Fruit fly (Drosophila melanogaster) whole organism, embryonic: ENCODE measurements around the gene Bcs1.

Experiments used
- Atf3 ChIP-seq: fragments of 200-800 bp; sonication (Bioruptor generic); optimal IDR thresholded peaks from 3 replicates; lab custom pipeline; 2016; ENCODE audit warnings: missing biosample characterization, missing genetic modification characterization
- CG1024 ChIP-seq: fragments of 200-800 bp; sonication (Bioruptor generic); IDR thresholded peaks from 2 replicates; pipeline ENCODE4 v1.3.6; 2022; ENCODE audit warnings: missing biosample characterization, missing genetic modification characterization
- CG10462 ChIP-seq: fragments of 200-800 bp; sonication (Bioruptor generic); optimal IDR thresholded peaks from 2 replicates; lab custom pipeline; 2016; ENCODE audit warnings: missing biosample characterization, missing genetic modification characterization
- CG10959 ChIP-seq: fragments of 200-800 bp; sonication (Bioruptor generic); IDR thresholded peaks from 2 replicates; pipeline ENCODE4 v1.3.6; 2022; ENCODE audit warnings: missing biosample characterization, missing genetic modification characterization
- CG12659 ChIP-seq: fragments of 200-800 bp; sonication (Bioruptor generic); optimal IDR thresholded peaks from 3 replicates; lab custom pipeline; 2017; ENCODE audit warnings: mild to moderate bottlenecking, missing biosample characterization, missing genetic modification reagents, missing genetic modification characterization
- CG12744 ChIP-seq: fragments of 200-800 bp; sonication (Bioruptor generic); optimal IDR thresholded peaks from 2 replicates; lab custom pipeline; 2016; ENCODE audit warnings: missing biosample characterization, missing genetic modification characterization
- CG13287 ChIP-seq: fragments of 200-800 bp; sonication (Bioruptor generic); IDR thresholded peaks from 2 replicates; pipeline ENCODE4 v1.3.6; 2022; ENCODE audit warnings: missing biosample characterization, missing genetic modification characterization; ENCODE audit not compliant: partially characterized antibody
- CG14965 ChIP-seq: fragments of 200-800 bp; sonication (Bioruptor generic); optimal IDR thresholded peaks from 2 replicates; lab custom pipeline; 2016; ENCODE audit warnings: missing biosample characterization, missing genetic modification characterization, borderline replicate concordance
- CG15479 ChIP-seq: fragments of 200-800 bp; sonication (Bioruptor generic); optimal IDR thresholded peaks from 3 replicates; lab custom pipeline; 2019; ENCODE audit warnings: missing biosample characterization, mild to moderate bottlenecking, missing genetic modification characterization, moderate library complexity
- CG1603 ChIP-seq: fragments of 200-800 bp; sonication (Bioruptor generic); optimal IDR thresholded peaks from 2 replicates; lab custom pipeline; 2019; ENCODE audit warnings: missing biosample characterization, mild to moderate bottlenecking, missing genetic modification characterization, moderate library complexity
- CG17186 ChIP-seq: fragments of 200-800 bp; sonication (Bioruptor generic); optimal IDR thresholded peaks from 3 replicates; lab custom pipeline; 2017; ENCODE audit warnings: missing biosample characterization, missing genetic modification reagents, missing genetic modification characterization
- CG17802 ChIP-seq: fragments of 200-800 bp; sonication (Bioruptor generic); optimal IDR thresholded peaks from 2 replicates; lab custom pipeline; 2018; ENCODE audit warnings: missing biosample characterization, mild to moderate bottlenecking, missing genetic modification characterization, moderate library complexity
- CG1832 ChIP-seq: fragments of 200-800 bp; sonication (Bioruptor generic); optimal IDR thresholded peaks from 2 replicates; lab custom pipeline; 2017; ENCODE audit warnings: missing biosample characterization, mild to moderate bottlenecking, missing genetic modification characterization, inconsistent platforms
- CG18599 ChIP-seq: fragments of 200-800 bp; sonication (Bioruptor generic); optimal IDR thresholded peaks from 3 replicates; lab custom pipeline; 2017; ENCODE audit warnings: missing biosample characterization, missing genetic modification characterization, mild to moderate bottlenecking, moderate library complexity, missing genetic modification reagents
- CG2678 ChIP-seq: fragments of 200-800 bp; sonication (Bioruptor generic); optimal IDR thresholded peaks from 3 replicates; lab custom pipeline; 2019; ENCODE audit warnings: missing biosample characterization, mild to moderate bottlenecking, missing genetic modification characterization, moderate library complexity
- CG30020 ChIP-seq: fragments of 200-800 bp; optimal IDR thresholded peaks from 2 replicates; lab custom pipeline; 2019; ENCODE audit warnings: missing biosample characterization, mild to moderate bottlenecking, missing genetic modification characterization, moderate library complexity
- CG30431 ChIP-seq: fragments of 200-800 bp; sonication (Bioruptor generic); optimal IDR thresholded peaks from 2 replicates; lab custom pipeline; 2017; ENCODE audit warnings: missing biosample characterization, missing genetic modification characterization
- CG34376 ChIP-seq: fragments of 200-800 bp; sonication (Bioruptor generic); optimal IDR thresholded peaks from 2 replicates; lab custom pipeline; 2018; ENCODE audit warnings: missing biosample characterization, mild to moderate bottlenecking, missing genetic modification characterization
- CG6272 ChIP-seq: fragments of 200-800 bp; sonication (Bioruptor generic); IDR thresholded peaks from 2 replicates; pipeline ENCODE4 v1.3.6; 2022; ENCODE audit warnings: missing biosample characterization, missing genetic modification characterization
- CG6765 ChIP-seq: fragments of 200-800 bp; sonication (Bioruptor generic); optimal IDR thresholded peaks from 3 replicates; lab custom pipeline; 2017; ENCODE audit warnings: missing biosample characterization, mild to moderate bottlenecking, missing genetic modification characterization
- CG7357 ChIP-seq: fragments of 200-800 bp; sonication (Bioruptor generic); IDR thresholded peaks from 3 replicates; pipeline ENCODE4 v1.3.6; 2022; ENCODE audit warnings: missing biosample characterization, missing genetic modification characterization
- Drgx ChIP-seq: fragments of 200-800 bp; sonication (Bioruptor generic); IDR thresholded peaks from 2 replicates; pipeline ENCODE4 v1.3.6; 2022; ENCODE audit warnings: missing biosample characterization, missing genetic modification characterization
- E2f1 ChIP-seq: fragments of 200-800 bp; sonication (Bioruptor generic); IDR thresholded peaks from 2 replicates; pipeline ENCODE4 v1.3.6; 2022; ENCODE audit warnings: missing biosample characterization, missing genetic modification characterization
- Hr3 ChIP-seq: fragments of 200-800 bp; sonication (Bioruptor generic); optimal IDR thresholded peaks from 3 replicates; lab custom pipeline; 2016; ENCODE audit warnings: missing biosample characterization, missing genetic modification characterization
- Hr51 ChIP-seq, 2 experiments: fragments of 200-800 bp; sonication (Bioruptor generic); optimal IDR thresholded peaks; 2 replicates in 1 of 2; 3 replicates in 1 of 2; lab custom pipeline; 2016 to 2018; ENCODE audit warnings: missing biosample characterization in 2 of 2, missing genetic modification characterization in 2 of 2, mild to moderate bottlenecking in 1 of 2, moderate library complexity in 1 of 2
- MBD-R2 ChIP-seq: fragments of 200-800 bp; sonication (Bioruptor generic); IDR thresholded peaks from 2 replicates; pipeline ENCODE4 v1.3.6; 2022; ENCODE audit warnings: missing biosample characterization, missing genetic modification characterization
- NfI ChIP-seq: fragments of 200-800 bp; sonication (Bioruptor generic); optimal IDR thresholded peaks from 3 replicates; lab custom pipeline; 2018; ENCODE audit warnings: missing biosample characterization, mild to moderate bottlenecking, missing genetic modification characterization, moderate library complexity
- Pdp1 ChIP-seq, 2 experiments: fragments of 200-800 bp; sonication (Bioruptor generic); optimal IDR thresholded peaks; 3 replicates each; lab custom pipeline; 2016; ENCODE audit warnings: missing biosample characterization in 2 of 2, missing genetic modification characterization in 2 of 2, mild to moderate bottlenecking in 1 of 2, moderate library complexity in 1 of 2
- Sry-δ ChIP-seq: fragments of 200-800 bp; sonication (Bioruptor generic); optimal IDR thresholded peaks from 2 replicates; lab custom pipeline; 2016; ENCODE audit warnings: missing biosample characterization, missing genetic modification characterization
- Taf1 ChIP-seq: fragments of 200-800 bp; sonication (Bioruptor generic); IDR thresholded peaks from 2 replicates; pipeline ENCODE4 v1.3.6; 2022; ENCODE audit warnings: missing biosample characterization, missing genetic modification characterization
- bbx ChIP-seq: fragments of 200-800 bp; sonication (Bioruptor generic); IDR thresholded peaks from 2 replicates; pipeline ENCODE4 v1.3.6; 2022; ENCODE audit warnings: missing biosample characterization, missing genetic modification characterization; ENCODE audit not compliant: partially characterized antibody
- cg ChIP-seq: fragments of 200-800 bp; sonication (Bioruptor generic); optimal IDR thresholded peaks from 3 replicates; lab custom pipeline; 2019; ENCODE audit warnings: missing biosample characterization, mild to moderate bottlenecking, missing genetic modification characterization, moderate library complexity
- crol ChIP-seq: fragments of 200-800 bp; sonication (Bioruptor generic); IDR thresholded peaks from 2 replicates; pipeline ENCODE4 v1.3.6; 2022; ENCODE audit warnings: missing biosample characterization, missing genetic modification characterization
- dm ChIP-seq: fragments of 200-800 bp; sonication (Bioruptor generic); optimal IDR thresholded peaks from 3 replicates; lab custom pipeline; 2016; ENCODE audit warnings: missing biosample characterization, missing genetic modification characterization
- hbn ChIP-seq: fragments of 200-800 bp; sonication (Bioruptor generic); IDR thresholded peaks from 2 replicates; pipeline ENCODE4 v1.3.6; 2022; ENCODE audit warnings: missing biosample characterization, missing genetic modification characterization; ENCODE audit not compliant: partially characterized antibody
- hkb ChIP-seq, 2 experiments: fragments of 200-800 bp in 1 of 2; fragments of >200 bp in 1 of 2; sonication (Bioruptor generic) in 1 of 2; IDR thresholded peaks in 1 of 2; optimal IDR thresholded peaks in 1 of 2; 2 replicates each; pipeline versions ENCODE4 v1.3.6 to Lab custom; 2017 to 2022; ENCODE audit warnings: missing biosample characterization in 1 of 2, missing genetic modification characterization in 1 of 2
- knrl ChIP-seq: fragments of 200-800 bp; sonication (Bioruptor generic); IDR thresholded peaks from 3 replicates; pipeline ENCODE4 v1.3.6; 2022; ENCODE audit warnings: missing biosample characterization, missing genetic modification characterization; ENCODE audit not compliant: partially characterized antibody
- nerfin-1 ChIP-seq: fragments of 200-800 bp; sonication (Bioruptor generic); optimal IDR thresholded peaks from 3 replicates; lab custom pipeline; 2019; ENCODE audit warnings: missing biosample characterization, mild to moderate bottlenecking, missing genetic modification characterization, moderate library complexity
- phol ChIP-seq: fragments of 200-800 bp; sonication (Bioruptor generic); optimal IDR thresholded peaks from 3 replicates; lab custom pipeline; 2018; ENCODE audit warnings: missing biosample characterization, mild to moderate bottlenecking, missing genetic modification characterization, moderate library complexity
- pzg ChIP-seq: fragments of 200-800 bp; sonication (Bioruptor generic); optimal IDR thresholded peaks from 3 replicates; lab custom pipeline; 2018; ENCODE audit warnings: missing biosample characterization, mild to moderate bottlenecking, missing genetic modification characterization, moderate library complexity
- run ChIP-seq: fragments of 200-800 bp; sonication (Bioruptor generic); optimal IDR thresholded peaks from 3 replicates; lab custom pipeline; 2018; ENCODE audit warnings: missing biosample characterization, mild to moderate bottlenecking, missing genetic modification characterization
- scrt ChIP-seq: fragments of 200-800 bp; sonication (Bioruptor generic); optimal IDR thresholded peaks from 2 replicates; lab custom pipeline; 2018; ENCODE audit warnings: missing biosample characterization, mild to moderate bottlenecking, missing genetic modification characterization, moderate library complexity
- sd ChIP-seq: fragments of 200-800 bp; sonication (Bioruptor generic); optimal IDR thresholded peaks from 3 replicates; lab custom pipeline; 2018; ENCODE audit warnings: missing biosample characterization, mild to moderate bottlenecking, missing genetic modification characterization, moderate library complexity
- slbo ChIP-seq: fragments of 200-800 bp; sonication (Bioruptor generic); IDR thresholded peaks from 2 replicates; pipeline ENCODE4 v1.3.6; 2022; ENCODE audit warnings: missing biosample characterization, missing genetic modification characterization
- ssp ChIP-seq: fragments of 200-800 bp; sonication (Bioruptor generic); IDR thresholded peaks from 2 replicates; pipeline ENCODE4 v1.3.6; 2022; ENCODE audit warnings: missing biosample characterization, missing genetic modification characterization
- tll ChIP-seq, 2 experiments: fragments of 200-800 bp in 1 of 2; fragments of >200 bp in 1 of 2; sonication (Bioruptor generic) in 1 of 2; optimal IDR thresholded peaks; 2 replicates each; lab custom pipeline; 2017 to 2019; ENCODE audit warnings: missing biosample characterization in 2 of 2, missing genetic modification characterization in 2 of 2, mild to moderate bottlenecking in 1 of 2, moderate library complexity in 1 of 2
- ttk ChIP-seq: fragments of 200-800 bp; sonication (Bioruptor generic); IDR thresholded peaks from 2 replicates; pipeline ENCODE4 v2.1.2; 2022; ENCODE audit warnings: missing biosample characterization, missing genetic modification characterization

Gene Bcs1

DNA sequence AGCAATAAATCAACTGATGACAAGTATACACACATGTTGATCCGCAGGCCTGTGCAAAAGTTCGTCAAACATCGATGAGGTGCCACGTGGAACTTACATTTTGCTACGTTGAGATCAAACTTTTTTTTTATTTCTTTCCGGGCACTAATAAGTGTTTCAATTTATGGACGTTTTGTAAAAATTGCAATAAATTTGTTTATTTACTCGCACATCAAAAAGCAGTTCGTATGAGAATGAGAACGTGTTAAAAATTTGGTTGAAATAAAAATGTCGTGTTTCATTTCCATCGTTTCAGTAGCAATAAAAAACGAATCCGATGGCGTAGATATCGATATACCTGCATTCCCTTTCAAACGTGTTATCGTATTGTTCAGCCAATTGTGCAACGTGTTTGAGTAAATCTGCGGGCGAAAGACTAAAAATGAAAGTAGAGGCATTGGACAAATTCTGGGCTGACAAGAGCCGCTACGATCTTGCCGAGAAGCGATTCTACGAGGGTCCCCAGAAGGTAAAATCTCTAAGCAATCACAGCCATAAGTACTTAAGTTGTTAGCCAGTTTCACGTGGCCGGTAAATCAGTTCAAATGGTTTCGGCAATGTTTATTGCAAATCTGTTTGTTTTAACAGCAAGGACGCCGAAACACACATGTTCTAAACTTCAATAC is 9.8 kb downstream of the Bcs1 start, which contains the start of gene eEF1delta (continued):
- no peak for TF ChIP-seq CG34376
- peak; percentile 48 for TF ChIP-seq pzg (GFP tag; lab: Kevin White, UChicago)
- TF ChIP-seq CG17186 (GFP tag; lab: Kevin White, UChicago), result no peak
- TF ChIP-seq Sry-δ, result peak; percentile 30
- TF ChIP-seq CG14965 (GFP tag; lab: Kevin White, UChicago), result no peak
- no peak for TF ChIP-seq CG18599 (GFP tag; lab: Kevin White, UChicago)
- TF ChIP-seq CG12744 (GFP tag; lab: Kevin White, UChicago), result no peak
- TF ChIP-seq run (tag; lab: Kevin White, UChicago), result no peak
- peak; percentile 84 for TF ChIP-seq CG7357 (GFP tag; lab: Robert Waterston, UW)
- peak; percentile 93 for TF ChIP-seq ssp (GFP tag; lab: Robert Waterston, UW)
- no peak for TF ChIP-seq ttk (GFP tag; lab: Robert Waterston, UW)
- TF ChIP-seq CG13287 (GFP tag; lab: Robert Waterston, UW), result peak; percentile 25; the same call in 1 of the 2 replicates
- no peak for TF ChIP-seq scrt (GFP tag; lab: Kevin White, UChicago)
- TF ChIP-seq CG2678, result no peak
- peak; percentile 53 for TF ChIP-seq CG12659 (GFP tag; lab: Kevin White, UChicago)
- no peak for TF ChIP-seq Drgx (GFP tag; lab: Robert Waterston, UW)
- TF ChIP-seq CG10462 (GFP tag; lab: Kevin White, UChicago), result no peak
- no peak for TF ChIP-seq CG6765 (GFP tag; lab: Kevin White, UChicago)
- TF ChIP-seq CG15479, result peak; percentile 45
- peak; percentile 44 for TF ChIP-seq phol
- TF ChIP-seq bbx (GFP tag; lab: Robert Waterston, UW), result peak; percentile 51; the same call in 1 of the 2 replicates
- no peak for TF ChIP-seq CG30431
- peak; percentile 97 for TF ChIP-seq CG30020
- TF ChIP-seq Pdp1 (GFP tag; optimal IDR thresholded peaks at IDR 0.05; lab: Kevin White, UChicago), result peak in 1 of 2 experiments; percentile 95
- 0 out of 3 replicates have a peak, but pooled peaks have one; percentile 25 for TF ChIP-seq knrl (GFP tag; lab: Robert Waterston, UW)
- peak in 1 of 2 experiments; percentile 84 for TF ChIP-seq tll (GFP tag; optimal IDR thresholded peaks at IDR 0.05; lab: Kevin White, UChicago)
- no peak for TF ChIP-seq Hr51 (GFP tag; optimal IDR thresholded peaks at IDR 0.05; lab: Kevin White, UChicago)
- TF ChIP-seq hkb (optimal IDR thresholded peaks at IDR 0.05; lab: Kevin White, UChicago), result no peak
- TF ChIP-seq hkb (GFP tag; IDR thresholded peaks at IDR 0.05; lab: Robert Waterston, UW), result no peak
- TF ChIP-seq Atf3, result no peak
- TF ChIP-seq CG1603 (tag; lab: Kevin White, UChicago), result peak; percentile 99
- TF ChIP-seq nerfin-1 (tag; lab: Kevin White, UChicago), result no peak
- no peak for TF ChIP-seq cg (GFP tag; lab: Kevin White, UChicago)
- TF ChIP-seq MBD-R2 (GFP tag; lab: Robert Waterston, UW), result peak; percentile 53; the same call in 1 of the 2 replicates
- TF ChIP-seq CG17802 (tag; lab: Kevin White, UChicago), result peak; percentile 98
- no peak for TF ChIP-seq CG6272 (GFP tag; lab: Robert Waterston, UW)
- no peak for TF ChIP-seq E2f1 (GFP tag; lab: Robert Waterston, UW)
- TF ChIP-seq Taf1, result no peak
- no peak for TF ChIP-seq Hr3 (GFP tag; lab: Kevin White, UChicago)
- peak; percentile 14; the same call in 1 of the 2 replicates for TF ChIP-seq hbn (GFP tag; lab: Robert Waterston, UW)
- TF ChIP-seq CG10959 (GFP tag; lab: Robert Waterston, UW), result no peak
- TF ChIP-seq sd (tag; lab: Kevin White, UChicago), result peak; percentile 27
- TF ChIP-seq CG1832 (GFP tag; lab: Kevin White, UChicago), result no peak
- TF ChIP-seq CG1024 (GFP tag; lab: Robert Waterston, UW), result peak; percentile 93
- TF ChIP-seq NfI, result no peak
- TF ChIP-seq slbo (GFP tag; lab: Robert Waterston, UW), result peak; percentile 21; the same call in 1 of the 2 replicates
- peak; percentile 45 for TF ChIP-seq dm (GFP tag; lab: Kevin White, UChicago)
- no peak for TF ChIP-seq crol (GFP tag; lab: Robert Waterston, UW)
